Fruit fly (Drosophila melanogaster): ENCODE measurements around the gene GramD1B.

The GramD1B gene

DNA sequence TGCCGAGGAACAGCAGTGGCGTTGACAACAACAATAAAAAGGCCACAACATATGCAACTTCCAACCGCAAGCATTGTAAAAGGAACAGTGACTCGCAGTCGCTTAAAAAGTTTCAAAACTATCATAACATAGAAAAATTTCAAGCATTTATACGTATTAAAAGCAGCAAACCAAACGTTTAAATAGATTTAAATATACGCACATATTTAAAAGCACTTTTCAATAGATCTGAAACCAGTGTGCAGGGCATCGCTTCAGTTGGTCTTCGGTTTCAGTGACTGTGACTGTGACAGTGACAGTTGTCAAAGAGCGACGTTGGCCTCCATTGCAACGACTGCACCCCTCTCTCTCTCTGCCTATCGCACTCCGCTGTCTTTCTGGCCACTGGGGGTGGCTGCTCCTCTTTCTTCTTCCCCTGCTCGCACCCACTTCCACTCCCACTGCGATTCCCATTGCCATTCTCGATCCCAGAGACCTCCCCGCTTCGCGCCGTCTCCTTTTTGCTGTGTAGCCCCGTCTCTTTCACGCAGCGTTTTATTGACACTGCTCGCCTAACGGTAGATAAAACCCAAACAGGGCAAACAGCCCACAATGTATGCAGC lies 24.9 kb downstream of the GramD1B start:
- peak; percentile 13 for TF ChIP-seq Mnt (GFP tag; optimal IDR thresholded peaks at IDR 0.05)
- TF ChIP-seq Hr96 (GFP tag; optimal IDR thresholded peaks at IDR 0.05): peak; percentile 12
- peak; percentile 65 for TF ChIP-seq CG12768 (GFP tag; optimal IDR thresholded peaks at IDR 0.05)
- TF ChIP-seq CG11617 (GFP tag; optimal IDR thresholded peaks at IDR 0.05): peak; percentile 45
- TF ChIP-seq CG1620 (GFP tag; optimal IDR thresholded peaks at IDR 0.05): no peak
- TF ChIP-seq Crg-1 (GFP tag; optimal IDR thresholded peaks at IDR 0.05): no peak
- TF ChIP-seq cnc (optimal IDR thresholded peaks at IDR 0.05): no peak
- no peak for TF ChIP-seq Clk (GFP tag; optimal IDR thresholded peaks at IDR 0.05)
- TF ChIP-seq kay (GFP tag; ENCODE audit: borderline replicate concordance): peak; percentile 72
- peak; percentile 41 for TF ChIP-seq CG7045 (GFP tag; optimal IDR thresholded peaks at IDR 0.05)
- peak; percentile 64 for TF ChIP-seq CG14711 (tag; optimal IDR thresholded peaks at IDR 0.05)
- peak; percentile 29 for TF ChIP-seq toe (GFP tag; optimal IDR thresholded peaks at IDR 0.05)
- TF ChIP-seq bab1 (GFP tag; optimal IDR thresholded peaks at IDR 0.05): no peak
- TF ChIP-seq cic (GFP tag; optimal IDR thresholded peaks at IDR 0.05): no peak
- TF ChIP-seq CG33017 (tag; optimal IDR thresholded peaks at IDR 0.05): peak; percentile 80
- TF ChIP-seq tj (GFP tag; optimal IDR thresholded peaks at IDR 0.05): peak; percentile 58
- peak; percentile 76 for TF ChIP-seq CG5204 (GFP tag; optimal IDR thresholded peaks at IDR 0.05)
- peak; percentile 77 for TF ChIP-seq CG7101 (tag; optimal IDR thresholded peaks at IDR 0.05)
- peak; percentile 72 for TF ChIP-seq ovo (GFP tag; optimal IDR thresholded peaks at IDR 0.05)
- peak; percentile 11 for TF ChIP-seq pad (GFP tag; optimal IDR thresholded peaks at IDR 0.05)

DNA sequence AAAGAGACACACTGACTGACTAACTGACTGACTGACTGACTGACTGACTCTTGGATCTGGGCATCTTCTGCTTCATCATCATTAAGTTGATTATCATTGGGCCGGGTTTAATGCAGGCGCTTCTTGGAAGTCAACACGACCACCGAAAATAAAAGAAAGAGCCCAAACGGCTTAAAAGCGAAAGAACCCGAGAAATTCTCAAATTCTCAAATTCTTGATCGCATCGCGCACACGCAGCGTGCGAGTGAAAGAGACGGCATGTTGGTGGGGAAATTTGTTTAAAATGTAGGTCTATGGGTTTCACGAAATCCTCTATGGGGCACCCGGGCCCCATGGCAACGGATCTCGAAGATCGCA lies 26.7 kb downstream of the GramD1B start:
- TF ChIP-seq ovo (GFP tag; optimal IDR thresholded peaks at IDR 0.05) (no peak), CG7101 (tag; optimal IDR thresholded peaks at IDR 0.05) (no peak), CG12768 (GFP tag; optimal IDR thresholded peaks at IDR 0.05) (no peak), bab1 (GFP tag; optimal IDR thresholded peaks at IDR 0.05) (no peak), CG33017 (tag; optimal IDR thresholded peaks at IDR 0.05) (no peak), cnc (optimal IDR thresholded peaks at IDR 0.05) (no peak), tj (GFP tag; optimal IDR thresholded peaks at IDR 0.05) (no peak), pad (GFP tag; optimal IDR thresholded peaks at IDR 0.05) (no peak), CG5204 (GFP tag; optimal IDR thresholded peaks at IDR 0.05) (no peak), CG7045 (GFP tag; optimal IDR thresholded peaks at IDR 0.05) (no peak)

- no peak for TF ChIP-seq Mnt (GFP tag; optimal IDR thresholded peaks at IDR 0.05)
- TF ChIP-seq CG1620 (GFP tag; optimal IDR thresholded peaks at IDR 0.05): no peak
- TF ChIP-seq tj (GFP tag; optimal IDR thresholded peaks at IDR 0.05): peak; percentile 66
- no peak for TF ChIP-seq CG12768 (GFP tag; optimal IDR thresholded peaks at IDR 0.05)
- no peak for TF ChIP-seq pad (GFP tag; optimal IDR thresholded peaks at IDR 0.05)
Measured at dm6 chr2L:3345763-3346482, 27.2 kb downstream of the GramD1B start.

DNA sequence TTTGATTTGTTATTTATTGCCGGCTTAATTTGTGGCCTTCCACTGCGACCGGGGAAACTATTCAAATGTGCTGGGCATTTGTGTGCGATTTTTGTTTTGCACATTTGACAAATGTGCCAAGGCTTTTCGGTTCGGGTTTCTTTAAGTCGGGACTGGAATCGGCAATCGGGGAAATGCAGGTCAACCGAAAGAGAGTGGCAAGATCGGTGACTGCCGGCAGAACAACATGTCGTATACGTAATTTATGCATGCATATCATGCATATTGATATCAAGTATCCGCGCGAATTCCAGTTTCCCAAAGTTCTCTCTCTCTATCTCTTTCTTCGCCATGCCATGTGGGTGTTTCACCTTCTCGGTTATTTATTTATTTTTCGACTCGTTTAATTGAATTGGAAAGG lies 30.8 kb downstream of the GramD1B start:
- TF ChIP-seq CG1620 (GFP tag; optimal IDR thresholded peaks at IDR 0.05) (no peak), cic (GFP tag; optimal IDR thresholded peaks at IDR 0.05) (no peak), cnc (optimal IDR thresholded peaks at IDR 0.05) (no peak), Hr96 (GFP tag; optimal IDR thresholded peaks at IDR 0.05) (no peak), CG7045 (GFP tag; optimal IDR thresholded peaks at IDR 0.05) (no peak), CG14711 (tag; optimal IDR thresholded peaks at IDR 0.05) (no peak), Clk (GFP tag; optimal IDR thresholded peaks at IDR 0.05) (no peak), CG33017 (tag; optimal IDR thresholded peaks at IDR 0.05) (no peak), CG5204 (GFP tag; optimal IDR thresholded peaks at IDR 0.05) (no peak), bab1 (GFP tag; optimal IDR thresholded peaks at IDR 0.05) (no peak), Mnt (GFP tag; optimal IDR thresholded peaks at IDR 0.05) (no peak), kay (GFP tag; ENCODE audit: borderline replicate concordance) (no peak), pad (GFP tag; optimal IDR thresholded peaks at IDR 0.05) (no peak), CG7101 (tag; optimal IDR thresholded peaks at IDR 0.05) (no peak), CG12768 (GFP tag; optimal IDR thresholded peaks at IDR 0.05) (no peak), CG11617 (GFP tag; optimal IDR thresholded peaks at IDR 0.05) (no peak), ovo (GFP tag; optimal IDR thresholded peaks at IDR 0.05) (no peak)

DNA sequence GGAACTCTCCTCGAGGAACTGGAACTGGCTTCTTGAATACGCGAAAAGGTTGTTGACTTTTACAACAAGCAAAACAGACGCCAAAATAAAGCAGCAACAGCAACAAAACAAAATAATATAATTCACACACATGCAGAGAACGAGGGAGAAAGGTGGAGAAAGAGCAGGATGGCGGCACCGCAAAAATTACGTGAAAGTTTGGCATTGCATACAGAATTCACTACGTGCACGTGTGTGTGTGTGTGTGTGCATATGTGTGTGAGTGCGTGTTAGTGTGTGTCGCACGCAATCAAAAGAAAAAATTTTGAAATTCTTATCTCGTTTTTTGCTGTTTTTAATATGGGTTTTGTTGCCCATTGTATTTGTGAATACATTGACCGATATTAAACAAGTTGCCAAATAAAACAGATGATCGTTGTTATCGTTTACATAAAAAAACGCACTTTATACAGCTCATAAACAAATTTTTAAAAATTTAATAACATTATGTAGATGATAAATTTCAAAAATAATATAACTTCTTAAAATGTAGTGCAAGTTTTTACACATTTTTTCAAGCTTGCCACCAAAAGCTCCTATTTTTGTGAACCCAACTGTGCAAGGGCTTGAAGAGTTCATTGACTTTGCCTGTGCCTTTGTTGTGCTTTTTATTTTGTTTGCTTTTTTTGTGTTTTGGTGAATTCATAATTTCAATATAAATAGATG lies 31.8 kb downstream of the GramD1B start:
- no peak for TF ChIP-seq Clk (GFP tag; optimal IDR thresholded peaks at IDR 0.05)
- TF ChIP-seq CG1620 (GFP tag; optimal IDR thresholded peaks at IDR 0.05): no peak
- TF ChIP-seq Mnt (GFP tag; optimal IDR thresholded peaks at IDR 0.05): no peak
- TF ChIP-seq Hr96 (GFP tag; optimal IDR thresholded peaks at IDR 0.05): no peak
- TF ChIP-seq CG5204 (GFP tag; optimal IDR thresholded peaks at IDR 0.05): no peak
- no peak for TF ChIP-seq CG11617 (GFP tag; optimal IDR thresholded peaks at IDR 0.05)
- TF ChIP-seq CG7045 (GFP tag; optimal IDR thresholded peaks at IDR 0.05): no peak
- TF ChIP-seq CG14711 (tag; optimal IDR thresholded peaks at IDR 0.05): no peak
- no peak for TF ChIP-seq ovo (GFP tag; optimal IDR thresholded peaks at IDR 0.05)
- no peak for TF ChIP-seq CG7101 (tag; optimal IDR thresholded peaks at IDR 0.05)
- no peak for TF ChIP-seq cnc (optimal IDR thresholded peaks at IDR 0.05)

dm6 chr2L:3339420-3339819 lies 33.8 kb downstream of the GramD1B start:
- no peak for TF ChIP-seq CG7101 (tag; optimal IDR thresholded peaks at IDR 0.05)
- no peak for TF ChIP-seq CG14711 (tag; optimal IDR thresholded peaks at IDR 0.05)
- no peak for TF ChIP-seq CG33017 (tag; optimal IDR thresholded peaks at IDR 0.05)
- TF ChIP-seq CG7045 (GFP tag; optimal IDR thresholded peaks at IDR 0.05): no peak
- no peak for TF ChIP-seq CG5204 (GFP tag; optimal IDR thresholded peaks at IDR 0.05)
- TF ChIP-seq kay (GFP tag; ENCODE audit: borderline replicate concordance): no peak
